Fruit fly (Drosophila melanogaster): Measurements from ENCODE around the gene Cph.

Gene Cph

dm6 chrX:7117729-7118128, 19.8 kb upstream of the Cph start (continued):
- no peak for TF ChIP-seq HLHmδ (GFP tag; optimal IDR thresholded peaks at IDR 0.05)
- TF ChIP-seq HmgZ (tag; optimal IDR thresholded peaks at IDR 0.05): peak; percentile 56
- TF ChIP-seq fd64A (GFP tag; optimal IDR thresholded peaks at IDR 0.05): peak; percentile 34
- no peak for TF ChIP-seq Doc3 (GFP tag; IDR thresholded peaks at IDR 0.05; ENCODE audit: partially characterized antibody)
- TF ChIP-seq Dip2 (GFP tag; IDR thresholded peaks at IDR 0.05): no peak
- peak; percentile 45 for TF ChIP-seq CG12071 (GFP tag; optimal IDR thresholded peaks at IDR 0.05)
- TF ChIP-seq Med (GFP tag): peak; percentile 87
- peak; percentile 54; the same call in 1 of the 3 replicates for TF ChIP-seq Dbx (GFP tag; IDR thresholded peaks at IDR 0.05)
- TF ChIP-seq CG10274 (GFP tag; optimal IDR thresholded peaks at IDR 0.05): no peak
- no peak for TF ChIP-seq CG6175 (GFP tag; IDR thresholded peaks at IDR 0.05)
- TF ChIP-seq kay (GFP tag; optimal IDR thresholded peaks at IDR 0.05): no peak
- TF ChIP-seq B-H2 (GFP tag; optimal IDR thresholded peaks at IDR 0.05): peak; percentile 45
- TF ChIP-seq CG33557 (GFP tag; optimal IDR thresholded peaks at IDR 0.05): peak; percentile 50
- peak; percentile 17 for TF ChIP-seq D19B (GFP tag; optimal IDR thresholded peaks at IDR 0.05)
- peak; percentile 53 for TF ChIP-seq lilli (GFP tag; optimal IDR thresholded peaks at IDR 0.05)
- TF ChIP-seq CG7839 (tag; optimal IDR thresholded peaks at IDR 0.05): peak; percentile 79
- peak; percentile 73 for TF ChIP-seq CG11504 (tag; optimal IDR thresholded peaks at IDR 0.05)
- TF ChIP-seq CG31441 (GFP tag; IDR thresholded peaks at IDR 0.05): peak; percentile 64
- peak; percentile 63 for TF ChIP-seq az2 (GFP tag; optimal IDR thresholded peaks at IDR 0.05)
- TF ChIP-seq CG12219 (GFP tag; optimal IDR thresholded peaks at IDR 0.05): peak; percentile 65
- TF ChIP-seq Hmr (GFP tag; optimal IDR thresholded peaks at IDR 0.05): peak; percentile 70
- no peak for TF ChIP-seq gfzf (GFP tag; optimal IDR thresholded peaks at IDR 0.05)
- TF ChIP-seq CG8281 (tag; optimal IDR thresholded peaks at IDR 0.05): peak; percentile 20
- 0 out of 2 replicates have a peak, but pooled peaks have one; percentile 22 for TF ChIP-seq CG5953 (GFP tag; IDR thresholded peaks at IDR 0.05)
- peak; percentile 57 for TF ChIP-seq HHEX (GFP tag; optimal IDR thresholded peaks at IDR 0.05)
- no peak for TF ChIP-seq sc (optimal IDR thresholded peaks at IDR 0.05)
- no peak for TF ChIP-seq sc (GFP tag; optimal IDR thresholded peaks at IDR 0.05)
- no peak for TF ChIP-seq CG2199 (GFP tag; IDR thresholded peaks at IDR 0.05)
- TF ChIP-seq CG12769 (tag; optimal IDR thresholded peaks at IDR 0.05): peak; percentile 74
- peak; percentile 29 for TF ChIP-seq CG11723 (GFP tag; optimal IDR thresholded peaks at IDR 0.05)
- no peak for TF ChIP-seq CG10462 (GFP tag; optimal IDR thresholded peaks at IDR 0.05)
- TF ChIP-seq exex (tag; optimal IDR thresholded peaks at IDR 0.05): no peak
- TF ChIP-seq Lpt (GFP tag; optimal IDR thresholded peaks at IDR 0.05): no peak
- peak; percentile 48 for TF ChIP-seq lmd (GFP tag; IDR thresholded peaks at IDR 0.05)
- TF ChIP-seq Ada2b (GFP tag; IDR thresholded peaks at IDR 0.05): peak; percentile 68
- no peak for TF ChIP-seq Tbp (GFP tag; optimal IDR thresholded peaks at IDR 0.05)
- TF ChIP-seq Vsx1 (GFP tag; optimal IDR thresholded peaks at IDR 0.05): peak; percentile 17
- TF ChIP-seq Six4 (GFP tag; optimal IDR thresholded peaks at IDR 0.05): peak; percentile 25
- TF ChIP-seq Dp (GFP tag; optimal IDR thresholded peaks at IDR 0.05): no peak
- no peak for TF ChIP-seq CG17612 (GFP tag; IDR thresholded peaks at IDR 0.05)
- peak; percentile 36; the same call in 1 of the 2 replicates for TF ChIP-seq CG8765 (GFP tag; IDR thresholded peaks at IDR 0.05)
- TF ChIP-seq Chrac-16 (GFP tag; optimal IDR thresholded peaks at IDR 0.05): peak; percentile 53
- TF ChIP-seq bowl (GFP tag; IDR thresholded peaks at IDR 0.05): no peak
- TF ChIP-seq Ets97D (GFP tag; optimal IDR thresholded peaks at IDR 0.05): no peak
- TF ChIP-seq ATbp (GFP tag; optimal IDR thresholded peaks at IDR 0.05): peak; percentile 61
- TF ChIP-seq hb (GFP tag; IDR thresholded peaks at IDR 0.05; ENCODE audit: partially characterized antibody): no peak
- TF ChIP-seq CG10147 (GFP tag; optimal IDR thresholded peaks at IDR 0.05): peak; percentile 60
- TF ChIP-seq CTCF (GFP tag; optimal IDR thresholded peaks at IDR 0.05): no peak
- TF ChIP-seq unc-4 (GFP tag; IDR thresholded peaks at IDR 0.05; ENCODE audit: partially characterized antibody): no peak
- no peak for TF ChIP-seq vnd (GFP tag; IDR thresholded peaks at IDR 0.05; ENCODE audit: partially characterized antibody)
- TF ChIP-seq CG15011 (GFP tag; optimal IDR thresholded peaks at IDR 0.05): peak; percentile 33
- TF ChIP-seq inv (GFP tag; IDR thresholded peaks at IDR 0.05; ENCODE audit: partially characterized antibody): no peak
